Fruit fly (Drosophila melanogaster) whole organism, embryonic: ENCODE measurements around the gene fzo.

Experiments
- Blimp-1 ChIP-seq: fragments of 200-800 bp; sonication (Bioruptor generic); optimal IDR thresholded peaks from 3 replicates; lab custom pipeline; 2018; ENCODE audit warnings: missing biosample characterization, missing genetic modification characterization, mild to moderate bottlenecking, moderate library complexity, missing genetic modification reagents
- CG11696 ChIP-seq: fragments of 200-800 bp; sonication (Bioruptor generic); IDR thresholded peaks from 2 replicates; pipeline ENCODE4 v1.3.6; 2022; ENCODE audit warnings: missing biosample characterization, missing genetic modification characterization
- CG1233 ChIP-seq: fragments of 200-800 bp; sonication (Bioruptor generic); optimal IDR thresholded peaks from 4 replicates; lab custom pipeline; 2018; ENCODE audit warnings: missing biosample characterization, mild to moderate bottlenecking, missing genetic modification characterization
- CG12391 ChIP-seq: fragments of 200-800 bp; sonication (Bioruptor generic); optimal IDR thresholded peaks from 3 replicates; lab custom pipeline; 2018; ENCODE audit warnings: missing biosample characterization, mild to moderate bottlenecking, missing genetic modification characterization, moderate library complexity
- CG14441 ChIP-seq: fragments of 200-800 bp; sonication (Bioruptor generic); IDR thresholded peaks from 2 replicates; pipeline ENCODE4 v1.3.6; 2022; ENCODE audit warnings: missing biosample characterization, missing genetic modification characterization
- CG14667 ChIP-seq: fragments of 200-800 bp; sonication (Bioruptor generic); IDR thresholded peaks from 2 replicates; pipeline ENCODE4 v1.3.6; 2022; ENCODE audit warnings: missing biosample characterization, missing genetic modification characterization
- CG14965 ChIP-seq: fragments of 200-800 bp; sonication (Bioruptor generic); optimal IDR thresholded peaks from 2 replicates; lab custom pipeline; 2016; ENCODE audit warnings: missing biosample characterization, missing genetic modification characterization, borderline replicate concordance
- CG17186 ChIP-seq: fragments of 200-800 bp; sonication (Bioruptor generic); optimal IDR thresholded peaks from 3 replicates; lab custom pipeline; 2017; ENCODE audit warnings: missing biosample characterization, missing genetic modification reagents, missing genetic modification characterization
- CG17829 ChIP-seq: fragments of 200-800 bp; optimal IDR thresholded peaks from 2 replicates; lab custom pipeline; 2019; ENCODE audit warnings: missing biosample characterization, mild to moderate bottlenecking, missing genetic modification characterization, moderate library complexity
- CG17912 ChIP-seq: fragments of 200-800 bp; sonication (Bioruptor generic); optimal IDR thresholded peaks from 2 replicates; lab custom pipeline; 2018; ENCODE audit warnings: missing biosample characterization, mild to moderate bottlenecking, missing genetic modification characterization
- CG18599 ChIP-seq: fragments of 200-800 bp; sonication (Bioruptor generic); optimal IDR thresholded peaks from 3 replicates; lab custom pipeline; 2017; ENCODE audit warnings: missing biosample characterization, missing genetic modification characterization, mild to moderate bottlenecking, moderate library complexity, missing genetic modification reagents
- CG18764 ChIP-seq: fragments of 200-800 bp; sonication (Bioruptor generic); optimal IDR thresholded peaks from 3 replicates; lab custom pipeline; 2016; ENCODE audit warnings: missing biosample characterization, missing genetic modification characterization
- CG3065 ChIP-seq: fragments of 200-800 bp; sonication (Bioruptor generic); optimal IDR thresholded peaks from 2 replicates; lab custom pipeline; 2016; ENCODE audit warnings: missing biosample characterization, missing genetic modification characterization
- CG34422 ChIP-seq: fragments of 200-800 bp; sonication (Bioruptor generic); IDR thresholded peaks from 3 replicates; pipeline ENCODE4 v1.3.6; 2022; ENCODE audit warnings: missing biosample characterization, missing genetic modification characterization
- CG42726 ChIP-seq: fragments of 200-800 bp; sonication (Bioruptor generic); IDR thresholded peaks from 2 replicates; pipeline ENCODE4 v1.3.6; 2022; ENCODE audit warnings: missing biosample characterization, missing genetic modification characterization; ENCODE audit not compliant: partially characterized antibody
- CG8478 ChIP-seq: fragments of >200 bp; optimal IDR thresholded peaks from 2 replicates; lab custom pipeline; 2018
- CG9817 ChIP-seq: fragments of 200-800 bp; sonication (Bioruptor generic); optimal IDR thresholded peaks from 2 replicates; lab custom pipeline; 2018; ENCODE audit warnings: missing biosample characterization, mild to moderate bottlenecking, missing genetic modification characterization, moderate library complexity
- CkIIα-i1 ChIP-seq: fragments of 200-800 bp; sonication (Bioruptor generic); IDR thresholded peaks from 2 replicates; pipeline ENCODE4 v1.3.6; 2022; ENCODE audit warnings: missing biosample characterization, missing genetic modification characterization
- D19A ChIP-seq: fragments of 200-800 bp; optimal IDR thresholded peaks from 3 replicates; lab custom pipeline; 2019; ENCODE audit warnings: missing biosample characterization, mild to moderate bottlenecking, missing genetic modification characterization, moderate library complexity
- Dll ChIP-seq: fragments of 200-800 bp; sonication (Bioruptor generic); IDR thresholded peaks from 4 replicates; pipeline ENCODE4 v1.3.6; 2022; ENCODE audit warnings: missing biosample characterization, missing genetic modification characterization; ENCODE audit not compliant: partially characterized antibody
- E2f1 ChIP-seq: fragments of 200-800 bp; sonication (Bioruptor generic); IDR thresholded peaks from 2 replicates; pipeline ENCODE4 v1.3.6; 2022; ENCODE audit warnings: missing biosample characterization, missing genetic modification characterization
- Fer2 ChIP-seq: fragments of 200-800 bp; sonication (Bioruptor generic); optimal IDR thresholded peaks from 2 replicates; lab custom pipeline; 2018; ENCODE audit warnings: missing biosample characterization, mild to moderate bottlenecking, missing genetic modification characterization, moderate library complexity
- Fer3 ChIP-seq: fragments of 200-800 bp; sonication (Bioruptor generic); optimal IDR thresholded peaks from 2 replicates; lab custom pipeline; 2018; ENCODE audit warnings: missing biosample characterization, mild to moderate bottlenecking, missing genetic modification characterization, moderate library complexity
- H2.0 ChIP-seq: fragments of 200-800 bp; sonication (Bioruptor generic); IDR thresholded peaks from 2 replicates; pipeline ENCODE4 v1.3.6; 2022; ENCODE audit warnings: missing biosample characterization, missing genetic modification characterization
- HLHmδ ChIP-seq: fragments of 200-800 bp; sonication (Bioruptor generic); optimal IDR thresholded peaks from 2 replicates; lab custom pipeline; 2018; ENCODE audit warnings: missing biosample characterization, mild to moderate bottlenecking, missing genetic modification characterization, moderate library complexity
- Hand ChIP-seq: fragments of 200-800 bp; sonication (Bioruptor generic); optimal IDR thresholded peaks from 2 replicates; lab custom pipeline; 2017; ENCODE audit warnings: mild to moderate bottlenecking, missing biosample characterization, missing genetic modification reagents, missing genetic modification characterization
- Hmr ChIP-seq: fragments of 200-800 bp; sonication (Bioruptor generic); optimal IDR thresholded peaks from 3 replicates; lab custom pipeline; 2017; ENCODE audit warnings: mild to moderate bottlenecking, missing biosample characterization, missing genetic modification reagents, missing genetic modification characterization
- Hmx ChIP-seq: fragments of 200-800 bp; sonication (Bioruptor generic); optimal IDR thresholded peaks from 2 replicates; lab custom pipeline; 2016; ENCODE audit warnings: missing biosample characterization, missing genetic modification characterization
- Med ChIP-seq: fragments of 200-800 bp; sonication (Bioruptor generic); peaks from one replicate; lab custom pipeline; 2016; ENCODE audit warnings: missing biosample characterization, missing genetic modification characterization, mild to moderate bottlenecking, inconsistent platforms, moderate library complexity
- NC2α ChIP-seq: fragments of 200-800 bp; sonication (Bioruptor generic); optimal IDR thresholded peaks from 2 replicates; lab custom pipeline; 2016; ENCODE audit warnings: missing biosample characterization, missing genetic modification characterization
- NC2β ChIP-seq: fragments of 200-800 bp; sonication (Bioruptor generic); optimal IDR thresholded peaks from 2 replicates; lab custom pipeline; 2016; ENCODE audit warnings: missing biosample characterization, missing genetic modification characterization
- NfI ChIP-seq: fragments of 200-800 bp; sonication (Bioruptor generic); optimal IDR thresholded peaks from 3 replicates; lab custom pipeline; 2018; ENCODE audit warnings: missing biosample characterization, mild to moderate bottlenecking, missing genetic modification characterization, moderate library complexity
- Six4 ChIP-seq: fragments of 200-800 bp; sonication (Bioruptor generic); optimal IDR thresholded peaks from 2 replicates; lab custom pipeline; 2016; ENCODE audit warnings: missing biosample characterization, missing genetic modification characterization
- Stat92E ChIP-seq, 3 experiments: fragments of >200 bp in 2 of 3; fragments of 200-800 bp in 1 of 3; sonication (Bioruptor generic) in 1 of 3; optimal IDR thresholded peaks; 2 replicates each; lab custom pipeline; 2017 to 2019; ENCODE audit warnings: missing biosample characterization in 3 of 3, missing genetic modification characterization in 3 of 3, mild to moderate bottlenecking in 1 of 3, moderate library complexity in 1 of 3
- Tbp ChIP-seq: fragments of >200 bp; optimal IDR thresholded peaks from 2 replicates; lab custom pipeline; 2018; ENCODE audit warnings: missing biosample characterization, missing genetic modification characterization
- YL-1 ChIP-seq: fragments of 200-800 bp; sonication (Bioruptor generic); optimal IDR thresholded peaks from 3 replicates; lab custom pipeline; 2017; ENCODE audit warnings: missing biosample characterization, mild to moderate bottlenecking, missing genetic modification characterization
- bsh ChIP-seq, 2 experiments: fragments of 200-800 bp; sonication (Bioruptor generic); optimal IDR thresholded peaks; 2 replicates each; lab custom pipeline; 2017 to 2018; ENCODE audit warnings: mild to moderate bottlenecking in 2 of 2, missing biosample characterization in 2 of 2, missing genetic modification characterization in 2 of 2, moderate library complexity in 1 of 2
- fd64A ChIP-seq: fragments of 200-800 bp; sonication (Bioruptor generic); optimal IDR thresholded peaks from 3 replicates; lab custom pipeline; 2018; ENCODE audit warnings: missing biosample characterization, mild to moderate bottlenecking, missing genetic modification characterization
- gt ChIP-seq: fragments of 200-800 bp; sonication (Bioruptor generic); IDR thresholded peaks from 2 replicates; pipeline ENCODE4 v1.3.6; 2022; ENCODE audit warnings: missing biosample characterization, missing genetic modification characterization
- inv ChIP-seq: fragments of 200-800 bp; sonication (Bioruptor generic); IDR thresholded peaks from 2 replicates; pipeline ENCODE4 v1.3.6; 2022; ENCODE audit warnings: missing biosample characterization, missing genetic modification characterization; ENCODE audit not compliant: partially characterized antibody
- lbe ChIP-seq: fragments of 200-800 bp; sonication (Bioruptor generic); optimal IDR thresholded peaks from 2 replicates; lab custom pipeline; 2016; ENCODE audit warnings: missing biosample characterization, mild to moderate bottlenecking, missing genetic modification characterization
- mld ChIP-seq: fragments of 200-800 bp; sonication (Bioruptor generic); IDR thresholded peaks from 3 replicates; pipeline ENCODE4 v1.3.6; 2022; ENCODE audit warnings: missing biosample characterization, missing genetic modification characterization; ENCODE audit not compliant: partially characterized antibody
- oc ChIP-seq: fragments of 200-800 bp; sonication (Bioruptor generic); optimal IDR thresholded peaks from 2 replicates; lab custom pipeline; 2018; ENCODE audit warnings: missing biosample characterization, mild to moderate bottlenecking, missing genetic modification characterization, moderate library complexity
- pho ChIP-seq: fragments of 200-800 bp; sonication (Bioruptor generic); optimal IDR thresholded peaks from 2 replicates; lab custom pipeline; 2016; ENCODE audit warnings: missing biosample characterization, missing genetic modification characterization
- sens ChIP-seq: fragments of 200-800 bp; sonication (Bioruptor generic); peaks from one replicate; lab custom pipeline; 2016; ENCODE audit warnings: missing biosample characterization, missing genetic modification characterization
- slou ChIP-seq: fragments of 200-800 bp; sonication (Bioruptor generic); optimal IDR thresholded peaks from 3 replicates; lab custom pipeline; 2016; ENCODE audit warnings: missing biosample characterization, missing genetic modification characterization
- so ChIP-seq: fragments of 200-800 bp; sonication (Bioruptor generic); IDR thresholded peaks from 3 replicates; pipeline ENCODE4 v1.3.6; 2022; ENCODE audit warnings: missing biosample characterization, missing genetic modification characterization
- usp ChIP-seq: fragments of >200 bp; optimal IDR thresholded peaks from 2 replicates; lab custom pipeline; 2017; ENCODE audit warnings: missing biosample characterization, missing genetic modification characterization
- vnd ChIP-seq: fragments of 200-800 bp; sonication (Bioruptor generic); IDR thresholded peaks from 3 replicates; pipeline ENCODE4 v1.3.6; 2022; ENCODE audit warnings: missing biosample characterization, missing genetic modification characterization; ENCODE audit not compliant: partially characterized antibody
- wek ChIP-seq: fragments of 200-800 bp; sonication (Bioruptor generic); optimal IDR thresholded peaks from 3 replicates; lab custom pipeline; 2018; ENCODE audit warnings: missing biosample characterization, mild to moderate bottlenecking, missing genetic modification characterization, moderate library complexity

fzo gene

dm6 chr3R:23223151-23223810, 19.4 kb upstream of the fzo start (continued):
- TF ChIP-seq NC2β (GFP tag; lab: Kevin White, UChicago) (no peak), pho (GFP tag; lab: Kevin White, UChicago) (no peak), Blimp-1 (GFP tag; lab: Kevin White, UChicago) (no peak), CG8478 (no peak), Hmx (GFP tag; lab: Kevin White, UChicago) (no peak), so (no peak), CG34422 (GFP tag; lab: Robert Waterston, UW) (no peak), D19A (no peak), CG11696 (GFP tag; lab: Robert Waterston, UW) (no peak), Hand (GFP tag; lab: Kevin White, UChicago) (no peak), CG18599 (GFP tag; lab: Kevin White, UChicago) (peak; percentile 14), CG14441 (0 out of 2 replicates have a peak, but pooled peaks have one; percentile 28), fd64A (GFP tag; lab: Kevin White, UChicago) (no peak), Stat92E (GFP tag; optimal IDR thresholded peaks at IDR 0.05; lab: Kevin White, UChicago) (no peak), E2f1 (GFP tag; lab: Robert Waterston, UW) (no peak), NfI (GFP tag; lab: Kevin White, UChicago) (no peak), Dll (GFP tag; lab: Robert Waterston, UW) (no peak), CG14667 (GFP tag; lab: Robert Waterston, UW) (no peak), sens (GFP tag; lab: Kevin White, UChicago) (peak; percentile 67), lbe (GFP tag; lab: Kevin White, UChicago) (peak; percentile 20), Six4 (no peak), gt (no peak), HLHmδ (GFP tag; lab: Kevin White, UChicago) (no peak), wek (no peak), Tbp (GFP tag; lab: Kevin White, UChicago) (no peak), vnd (GFP tag; lab: Robert Waterston, UW) (no peak), oc (tag; lab: Kevin White, UChicago) (no peak), Fer2 (tag; lab: Kevin White, UChicago) (no peak), bsh (GFP tag; optimal IDR thresholded peaks at IDR 0.05; lab: Kevin White, UChicago) (no peak), H2.0 (GFP tag; lab: Robert Waterston, UW) (no peak), Fer3 (no peak), CG17829 (tag; lab: Kevin White, UChicago) (no peak), Med (GFP tag; lab: Kevin White, UChicago) (peak; percentile 76), usp (no peak), YL-1 (GFP tag; lab: Kevin White, UChicago) (no peak), CG1233 (GFP tag; lab: Kevin White, UChicago) (peak; percentile 19), CG9817 (no peak), mld (GFP tag; lab: Robert Waterston, UW) (no peak), CG3065 (no peak), CG42726 (GFP tag; lab: Robert Waterston, UW) (no peak), slou (GFP tag; lab: Kevin White, UChicago) (no peak), CG17912 (GFP tag; lab: Kevin White, UChicago) (no peak), Hmr (GFP tag; lab: Kevin White, UChicago) (peak; percentile 1), CG18764 (GFP tag; lab: Kevin White, UChicago) (no peak), CG12391 (tag; lab: Kevin White, UChicago) (peak; percentile 2), CG14965 (GFP tag; lab: Kevin White, UChicago) (no peak), NC2α (GFP tag; lab: Kevin White, UChicago) (no peak), inv (GFP tag; lab: Robert Waterston, UW) (no peak), CG17186 (GFP tag; lab: Kevin White, UChicago) (no peak), CkIIα-i1 (GFP tag; lab: Robert Waterston, UW) (no peak)
